Fruit fly (Drosophila melanogaster) whole organism, embryonic: ENCODE data around the gene CG44004.

Source experiments
- Awh ChIP-seq: fragments of 200-800 bp; sonication (Bioruptor generic); IDR thresholded peaks from 2 replicates; pipeline ENCODE4, ENCODE4 v1.3.6; 2022; ENCODE audit warnings: missing biosample characterization, missing genetic modification characterization
- CG10431 ChIP-seq: fragments of 200-800 bp; sonication (Bioruptor generic); optimal IDR thresholded peaks from 3 replicates; lab custom pipeline; 2018; ENCODE audit warnings: missing biosample characterization, mild to moderate bottlenecking, missing genetic modification characterization
- CG10565 ChIP-seq: fragments of 200-800 bp; sonication (Bioruptor generic); optimal IDR thresholded peaks from 3 replicates; lab custom pipeline; 2016; ENCODE audit warnings: missing biosample characterization, mild to moderate bottlenecking, missing genetic modification characterization
- CG11085 ChIP-seq: fragments of 200-800 bp; sonication (Bioruptor generic); IDR thresholded peaks from 2 replicates; pipeline ENCODE4 v1.3.6; 2022; ENCODE audit warnings: missing biosample characterization, missing genetic modification characterization
- CG11456 ChIP-seq: fragments of 200-800 bp; sonication (Bioruptor generic); IDR thresholded peaks from 3 replicates; pipeline ENCODE4 v1.3.6; 2022; ENCODE audit warnings: missing biosample characterization, missing genetic modification characterization
- CG14014 ChIP-seq: fragments of 200-800 bp; sonication (Bioruptor generic); IDR thresholded peaks from 2 replicates; pipeline ENCODE4 v1.3.6; 2022; ENCODE audit warnings: missing biosample characterization, missing genetic modification characterization
- CG15696 ChIP-seq: fragments of 200-800 bp; sonication (Bioruptor generic); optimal IDR thresholded peaks from 2 replicates; lab custom pipeline; 2019; ENCODE audit warnings: missing biosample characterization, mild to moderate bottlenecking, missing genetic modification characterization, moderate library complexity
- CG16813 ChIP-seq: fragments of 200-800 bp; sonication (Bioruptor generic); IDR thresholded peaks from 3 replicates; pipeline ENCODE4 v1.3.6; 2022; ENCODE audit warnings: missing biosample characterization, missing genetic modification characterization; ENCODE audit not compliant: partially characterized antibody
- CG17361 ChIP-seq: fragments of 200-800 bp; sonication (Bioruptor generic); IDR thresholded peaks from 3 replicates; pipeline ENCODE4 v1.3.6; 2022; ENCODE audit warnings: missing biosample characterization, missing genetic modification characterization
- CG17568 ChIP-seq: fragments of 200-800 bp; sonication (Bioruptor generic); optimal IDR thresholded peaks from 2 replicates; lab custom pipeline; 2018; ENCODE audit warnings: missing biosample characterization, mild to moderate bottlenecking, missing genetic modification characterization, moderate library complexity
- CG2678 ChIP-seq: fragments of 200-800 bp; sonication (Bioruptor generic); optimal IDR thresholded peaks from 3 replicates; lab custom pipeline; 2019; ENCODE audit warnings: missing biosample characterization, mild to moderate bottlenecking, missing genetic modification characterization, moderate library complexity
- CG30020 ChIP-seq: fragments of 200-800 bp; optimal IDR thresholded peaks from 2 replicates; lab custom pipeline; 2019; ENCODE audit warnings: missing biosample characterization, mild to moderate bottlenecking, missing genetic modification characterization, moderate library complexity
- CG4360 ChIP-seq: fragments of 200-800 bp; sonication (Bioruptor generic); IDR thresholded peaks from 2 replicates; pipeline ENCODE4 v1.3.6; 2022; ENCODE audit warnings: missing biosample characterization, missing genetic modification characterization
- CG4424 ChIP-seq: fragments of 200-800 bp; sonication (Bioruptor generic); optimal IDR thresholded peaks from 3 replicates; lab custom pipeline; 2016; ENCODE audit warnings: missing biosample characterization, missing genetic modification characterization
- CG4730 ChIP-seq: fragments of 200-800 bp; sonication (Bioruptor generic); IDR thresholded peaks from 2 replicates; pipeline ENCODE4 v1.3.6; 2022; ENCODE audit warnings: missing biosample characterization, missing genetic modification characterization
- CG5245 ChIP-seq: fragments of 200-800 bp; sonication (Bioruptor generic); optimal IDR thresholded peaks from 3 replicates; lab custom pipeline; 2016; ENCODE audit warnings: missing biosample characterization, missing genetic modification characterization
- CG7357 ChIP-seq: fragments of 200-800 bp; sonication (Bioruptor generic); IDR thresholded peaks from 3 replicates; pipeline ENCODE4 v1.3.6; 2022; ENCODE audit warnings: missing biosample characterization, missing genetic modification characterization
- CG8388 ChIP-seq: fragments of 200-800 bp; sonication (Bioruptor generic); optimal IDR thresholded peaks from 2 replicates; lab custom pipeline; 2019; ENCODE audit warnings: missing biosample characterization, mild to moderate bottlenecking, missing genetic modification characterization, moderate library complexity
- CG8924 ChIP-seq: fragments of 200-800 bp; optimal IDR thresholded peaks from 3 replicates; lab custom pipeline; 2019; ENCODE audit warnings: missing biosample characterization, mild to moderate bottlenecking, missing genetic modification characterization, moderate library complexity
- D ChIP-seq, 2 experiments: fragments of 200-800 bp in 1 of 2; fragments of >200 bp in 1 of 2; sonication (Bioruptor generic) in 1 of 2; optimal IDR thresholded peaks; 2 replicates in 1 of 2; 3 replicates in 1 of 2; lab custom pipeline; 2017; ENCODE audit warnings: mild to moderate bottlenecking in 1 of 2, missing biosample characterization in 1 of 2, missing genetic modification characterization in 1 of 2, missing genetic modification reagents in 1 of 2
- D19B ChIP-seq: fragments of 200-800 bp; sonication (Bioruptor generic); optimal IDR thresholded peaks from 2 replicates; lab custom pipeline; 2017; ENCODE audit warnings: missing biosample characterization, mild to moderate bottlenecking, missing genetic modification characterization
- Dll ChIP-seq: fragments of 200-800 bp; sonication (Bioruptor generic); IDR thresholded peaks from 4 replicates; pipeline ENCODE4 v1.3.6; 2022; ENCODE audit warnings: missing biosample characterization, missing genetic modification characterization; ENCODE audit not compliant: partially characterized antibody
- Ets65A ChIP-seq: fragments of 200-800 bp; sonication (Bioruptor generic); peaks from one replicate; lab custom pipeline; 2016; ENCODE audit warnings: missing biosample characterization, missing genetic modification characterization
- Fer3 ChIP-seq: fragments of 200-800 bp; sonication (Bioruptor generic); optimal IDR thresholded peaks from 2 replicates; lab custom pipeline; 2018; ENCODE audit warnings: missing biosample characterization, mild to moderate bottlenecking, missing genetic modification characterization, moderate library complexity
- GATAe ChIP-seq: fragments of 200-800 bp; sonication (Bioruptor generic); conservative IDR thresholded peaks from 2 replicates; pipeline ENCODE4 v1.3.6; 2022; ENCODE audit warnings: missing biosample characterization, missing genetic modification characterization
- HLHmδ ChIP-seq: fragments of 200-800 bp; sonication (Bioruptor generic); optimal IDR thresholded peaks from 2 replicates; lab custom pipeline; 2018; ENCODE audit warnings: missing biosample characterization, mild to moderate bottlenecking, missing genetic modification characterization, moderate library complexity
- Hr78 ChIP-seq, 2 experiments: fragments of 200-800 bp in 1 of 2; fragments of >200 bp in 1 of 2; sonication (Bioruptor generic) in 1 of 2; optimal IDR thresholded peaks; 2 replicates each; lab custom pipeline; 2017 to 2019; ENCODE audit warnings: missing biosample characterization in 2 of 2, missing genetic modification characterization in 2 of 2, mild to moderate bottlenecking in 1 of 2, moderate library complexity in 1 of 2
- MESR4 ChIP-seq: fragments of 200-800 bp; sonication (Bioruptor generic); optimal IDR thresholded peaks from 2 replicates; lab custom pipeline; 2018; ENCODE audit warnings: missing biosample characterization, mild to moderate bottlenecking, missing genetic modification characterization, moderate library complexity
- Max ChIP-seq: fragments of 200-800 bp; sonication (Bioruptor generic); optimal IDR thresholded peaks from 2 replicates; lab custom pipeline; 2016; ENCODE audit warnings: missing biosample characterization, mild to moderate bottlenecking, missing genetic modification characterization
- Mes4 ChIP-seq: fragments of 200-800 bp; sonication (Bioruptor generic); optimal IDR thresholded peaks from 2 replicates; lab custom pipeline; 2016; ENCODE audit warnings: missing biosample characterization, missing genetic modification characterization
- Oli ChIP-seq: fragments of 200-800 bp; sonication (Bioruptor generic); optimal IDR thresholded peaks from 2 replicates; lab custom pipeline; 2018; ENCODE audit warnings: missing biosample characterization, mild to moderate bottlenecking, missing genetic modification characterization, moderate library complexity
- Pdp1 ChIP-seq, 2 experiments: fragments of 200-800 bp; sonication (Bioruptor generic); optimal IDR thresholded peaks; 3 replicates each; lab custom pipeline; 2016; ENCODE audit warnings: missing biosample characterization in 2 of 2, missing genetic modification characterization in 2 of 2, mild to moderate bottlenecking in 1 of 2, moderate library complexity in 1 of 2
- bcd ChIP-seq: fragments of 200-800 bp; sonication (Bioruptor generic); optimal IDR thresholded peaks from 2 replicates; lab custom pipeline; 2017; ENCODE audit warnings: missing biosample characterization, mild to moderate bottlenecking, missing genetic modification characterization
- cato ChIP-seq: fragments of 200-800 bp; sonication (Bioruptor generic); optimal IDR thresholded peaks from 2 replicates; lab custom pipeline; 2016; ENCODE audit warnings: missing biosample characterization, missing genetic modification characterization, borderline replicate concordance
- ems ChIP-seq: fragments of 200-800 bp; sonication (Bioruptor generic); optimal IDR thresholded peaks from 3 replicates; lab custom pipeline; 2016; ENCODE audit warnings: missing biosample characterization, missing genetic modification characterization
- gro ChIP-seq: fragments of 200-800 bp; sonication (Bioruptor generic); optimal IDR thresholded peaks from 2 replicates; lab custom pipeline; 2016; ENCODE audit warnings: missing biosample characterization, missing genetic modification characterization
- gsb-n ChIP-seq: fragments of 200-800 bp; sonication (Bioruptor generic); optimal IDR thresholded peaks from 3 replicates; lab custom pipeline; 2018; ENCODE audit warnings: missing biosample characterization, mild to moderate bottlenecking, missing genetic modification characterization
- lmd ChIP-seq: fragments of 200-800 bp; sonication (Bioruptor generic); IDR thresholded peaks from 2 replicates; pipeline ENCODE4 v1.3.6; 2022; ENCODE audit warnings: missing biosample characterization, missing genetic modification characterization
- luna ChIP-seq: fragments of 200-800 bp; sonication (Bioruptor generic); optimal IDR thresholded peaks from 2 replicates; lab custom pipeline; 2016; ENCODE audit warnings: missing biosample characterization, missing genetic modification characterization
- nau ChIP-seq: fragments of 200-800 bp; sonication (Bioruptor generic); optimal IDR thresholded peaks from 3 replicates; lab custom pipeline; 2017; ENCODE audit warnings: missing biosample characterization, mild to moderate bottlenecking, missing genetic modification characterization, missing genetic modification reagents
- p53 ChIP-seq: fragments of 200-800 bp; sonication (Bioruptor generic); optimal IDR thresholded peaks from 2 replicates; lab custom pipeline; 2016; ENCODE audit warnings: missing biosample characterization, missing genetic modification characterization
- pho ChIP-seq: fragments of 200-800 bp; sonication (Bioruptor generic); optimal IDR thresholded peaks from 2 replicates; lab custom pipeline; 2016; ENCODE audit warnings: missing biosample characterization, missing genetic modification characterization
- pros ChIP-seq: fragments of 200-800 bp; sonication (Bioruptor generic); optimal IDR thresholded peaks from 3 replicates; lab custom pipeline; 2019; ENCODE audit warnings: missing biosample characterization, mild to moderate bottlenecking, missing genetic modification characterization, moderate library complexity
- row ChIP-seq: fragments of 200-800 bp; sonication (Bioruptor generic); IDR thresholded peaks from 3 replicates; pipeline ENCODE4 v1.3.6; 2022; ENCODE audit warnings: missing biosample characterization, missing genetic modification characterization
- sqz ChIP-seq: fragments of 200-800 bp; sonication (Bioruptor generic); optimal IDR thresholded peaks from 3 replicates; lab custom pipeline; 2018; ENCODE audit warnings: missing biosample characterization, mild to moderate bottlenecking, missing genetic modification characterization
- stc ChIP-seq: fragments of 200-800 bp; sonication (Bioruptor generic); IDR thresholded peaks from 2 replicates; pipeline ENCODE4 v1.3.6; 2022; ENCODE audit warnings: missing biosample characterization, missing genetic modification characterization
- unc-4 ChIP-seq: fragments of 200-800 bp; sonication (Bioruptor generic); IDR thresholded peaks from 2 replicates; pipeline ENCODE4 v1.3.6; 2022; ENCODE audit warnings: missing biosample characterization, missing genetic modification characterization; ENCODE audit not compliant: partially characterized antibody
- unpg ChIP-seq: fragments of 200-800 bp; sonication (Bioruptor generic); optimal IDR thresholded peaks from 3 replicates; lab custom pipeline; 2018; ENCODE audit warnings: missing biosample characterization, mild to moderate bottlenecking, missing genetic modification characterization, moderate library complexity
- zfh1 ChIP-seq: fragments of 200-800 bp; sonication (Bioruptor generic); IDR thresholded peaks from 3 replicates; pipeline ENCODE4 v1.3.6; 2022; ENCODE audit warnings: missing biosample characterization, missing genetic modification characterization

The CG44004 gene

dm6 chr3L:18102161-18102565 lies 28.5 kb upstream of the CG44004 start (continued):
- TF ChIP-seq Oli (tag; lab: Kevin White, UChicago) (peak; percentile 34), CG15696 (tag; lab: Kevin White, UChicago) (no peak), unc-4 (no peak), CG11456 (GFP tag; lab: Robert Waterston, UW) (no peak), CG8388 (GFP tag; lab: Kevin White, UChicago) (peak; percentile 72), Fer3 (tag; lab: Kevin White, UChicago) (no peak), stc (GFP tag; lab: Robert Waterston, UW) (0 out of 2 replicates have a peak, but pooled peaks have one; percentile 32), gro (no peak), gsb-n (tag; lab: Kevin White, UChicago) (peak; percentile 80), D (optimal IDR thresholded peaks at IDR 0.05; lab: Kevin White, UChicago) (no peak), D (GFP tag; optimal IDR thresholded peaks at IDR 0.05; lab: Kevin White, UChicago) (peak; percentile 39), CG2678 (peak; percentile 61), ems (GFP tag; lab: Kevin White, UChicago) (no peak), Ets65A (no peak), CG4730 (GFP tag; lab: Robert Waterston, UW) (no peak), CG17568 (GFP tag; lab: Kevin White, UChicago) (no peak), CG30020 (tag; lab: Kevin White, UChicago) (peak; percentile 27), Pdp1 (GFP tag; optimal IDR thresholded peaks at IDR 0.05; lab: Kevin White, UChicago) (no peak), CG17361 (peak; percentile 69), p53 (GFP tag; lab: Kevin White, UChicago) (no peak), CG8924 (tag; lab: Kevin White, UChicago) (peak; percentile 54), MESR4 (GFP tag; lab: Kevin White, UChicago) (no peak), GATAe (GFP tag; lab: Robert Waterston, UW) (no peak), CG7357 (GFP tag; lab: Robert Waterston, UW) (no peak), sqz (GFP tag; lab: Kevin White, UChicago) (peak; percentile 88), unpg (GFP tag; lab: Kevin White, UChicago) (peak; percentile 47), nau (GFP tag; lab: Kevin White, UChicago) (no peak), CG14014 (GFP tag; lab: Robert Waterston, UW) (no peak), bcd (peak; percentile 4), CG4424 (GFP tag; lab: Kevin White, UChicago) (peak; percentile 25), Dll (GFP tag; lab: Robert Waterston, UW) (no peak), Hr78 (GFP tag; optimal IDR thresholded peaks at IDR 0.05; lab: Kevin White, UChicago) (peak in 1 of 2 experiments; percentile 26)

DNA sequence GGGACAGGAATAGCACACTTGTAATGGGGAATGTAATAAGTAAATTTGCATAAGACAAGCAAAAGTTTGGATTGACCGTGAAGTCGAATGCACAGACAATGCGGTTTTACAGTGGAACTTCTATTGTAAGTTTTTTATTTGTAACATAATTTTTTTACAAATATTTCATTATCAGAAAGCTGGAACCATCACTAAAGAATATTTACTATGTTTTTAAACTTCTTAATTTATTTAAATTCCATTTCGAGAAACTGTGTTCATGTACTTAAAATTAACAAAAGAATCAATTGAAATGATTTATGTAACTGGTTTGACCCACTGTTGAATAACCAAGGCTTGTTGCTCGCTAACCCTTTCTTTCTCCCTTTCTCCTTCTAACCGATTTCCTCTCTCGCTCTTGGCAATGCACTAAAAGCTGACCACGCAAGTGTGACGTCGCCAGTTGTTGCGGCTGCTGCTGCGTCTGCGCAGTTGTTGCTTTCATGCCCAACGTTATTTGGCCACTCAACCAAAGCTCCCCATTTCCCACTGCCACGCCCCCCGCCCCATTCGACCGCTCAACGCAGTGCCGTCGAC lies 27.8 kb upstream of the CG44004 start:
- no peak for TF ChIP-seq Max (GFP tag; lab: Kevin White, UChicago)
- TF ChIP-seq pho: no peak
- TF ChIP-seq CG11085 (GFP tag; lab: Robert Waterston, UW): no peak
- no peak for TF ChIP-seq CG5245
- TF ChIP-seq CG4360: no peak
- no peak for TF ChIP-seq CG16813
- no peak for TF ChIP-seq Mes4 (GFP tag; lab: Kevin White, UChicago)
- TF ChIP-seq CG10431 (GFP tag; lab: Kevin White, UChicago): no peak
- no peak for TF ChIP-seq luna (GFP tag; lab: Kevin White, UChicago)
- TF ChIP-seq row (GFP tag; lab: Robert Waterston, UW): 0 out of 3 replicates have a peak, but pooled peaks have one; percentile 10
- no peak for TF ChIP-seq D19B (GFP tag; lab: Kevin White, UChicago)
- TF ChIP-seq cato (GFP tag; lab: Kevin White, UChicago): no peak
- TF ChIP-seq Awh (GFP tag; lab: Robert Waterston, UW): no peak
- peak; percentile 13 for TF ChIP-seq pros
- TF ChIP-seq D (optimal IDR thresholded peaks at IDR 0.05; lab: Kevin White, UChicago): no peak
- no peak for TF ChIP-seq D (GFP tag; optimal IDR thresholded peaks at IDR 0.05; lab: Kevin White, UChicago)
- no peak for TF ChIP-seq CG10565 (GFP tag; lab: Kevin White, UChicago)
- TF ChIP-seq zfh1 (GFP tag; lab: Robert Waterston, UW): 0 out of 3 replicates have a peak, but pooled peaks have one; percentile 5
- TF ChIP-seq lmd (GFP tag; lab: Robert Waterston, UW): no peak
- peak; percentile 17 for TF ChIP-seq HLHmδ
